Fruit fly (Drosophila melanogaster) Kc167 (cell line): ENCODE measurements around the gene Orc2.

Experiments
- Sin3A ChIP-seq: fragments of >200 bp; optimal IDR thresholded peaks from 2 replicates; lab custom pipeline; 2018; ENCODE audit warnings: missing external identifiers
- h ChIP-seq: fragments of >200 bp; optimal IDR thresholded peaks from 3 replicates; lab custom pipeline; 2018; ENCODE audit warnings: missing external identifiers
- insv ChIP-seq: fragments of >200 bp; optimal IDR thresholded peaks from 3 replicates; lab custom pipeline; 2018; ENCODE audit warnings: missing external identifiers
- psq ChIP-seq: fragments of >200 bp; optimal IDR thresholded peaks from 2 replicates; lab custom pipeline; 2017; ENCODE audit warnings: missing external identifiers
- ttk ChIP-seq: sonication (Bioruptor generic); optimal IDR thresholded peaks from 2 replicates; lab custom pipeline; 2017; ENCODE audit warnings: missing external identifiers

DNA sequence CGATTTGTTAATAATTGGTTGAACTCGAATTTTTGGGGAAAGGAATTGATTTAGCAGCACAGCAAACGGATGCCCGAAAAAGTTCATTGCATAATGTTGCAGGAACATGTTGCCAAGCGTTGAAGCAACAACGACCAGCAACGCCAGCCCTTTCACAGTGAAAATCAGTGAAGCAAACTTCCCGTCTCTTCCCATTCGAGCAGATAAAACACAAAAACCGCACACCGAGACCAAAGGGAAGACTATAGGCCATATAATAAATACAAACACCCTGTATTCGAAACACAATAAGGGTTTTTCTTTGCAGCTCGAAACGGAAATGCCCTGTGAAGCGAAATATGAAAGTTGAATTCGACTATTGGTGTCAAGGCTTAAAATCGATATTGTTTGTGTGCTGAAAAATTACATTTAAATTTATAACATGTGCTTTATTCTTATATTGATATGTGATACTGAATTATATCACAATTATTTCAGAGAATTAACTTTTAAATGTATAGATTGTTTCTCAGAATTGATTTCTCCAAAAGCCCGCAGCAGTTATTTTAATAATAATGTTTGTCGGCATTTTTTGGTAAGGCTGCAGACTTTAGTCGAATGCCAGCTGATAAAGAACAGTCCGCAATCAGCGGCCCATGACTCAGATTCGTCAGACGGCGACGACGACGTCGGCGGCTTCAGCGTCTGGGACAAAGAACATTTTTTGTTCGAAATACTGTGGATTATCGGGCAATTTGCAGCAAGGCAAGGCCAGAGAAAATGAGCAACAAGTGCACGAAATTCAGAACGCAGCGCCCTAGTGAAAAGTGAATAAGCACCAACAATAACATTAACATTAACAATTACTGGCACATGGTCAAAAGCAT is 12.7 kb downstream of the Orc2 start:
- TF ChIP-seq ttk (lab: Kevin White, UChicago) = no peak
- TF ChIP-seq Sin3A (lab: Kevin White, UChicago) = no peak
- TF ChIP-seq h (lab: Kevin White, UChicago) = no peak
- TF ChIP-seq psq (lab: Kevin White, UChicago) = no peak
- TF ChIP-seq insv = no peak
